Worm (Caenorhabditis elegans) whole organism, L1 larva: Measurements from ENCODE around the gene clc-33.

Experiments used
- C34B4.2 ChIP-seq: sonication (generic microtip); optimal IDR thresholded peaks from 2 replicates; lab custom pipeline; 2017; ENCODE audit warnings: mild to moderate bottlenecking, missing genetic modification characterization, missing compliant biosample characterization
- Y116A8C.19 ChIP-seq: sonication (generic microtip); optimal IDR thresholded peaks from 2 replicates; lab custom pipeline; 2016; ENCODE audit warnings: missing compliant biosample characterization, missing genetic modification characterization, borderline replicate concordance
- aha-1 ChIP-seq: fragments of 150-350 bp; optimal IDR thresholded peaks from 2 replicates; lab custom pipeline; 2014; ENCODE audit warnings: missing biosample characterization, missing genetic modification characterization
- aly-2 ChIP-seq: fragments of 150-350 bp; optimal IDR thresholded peaks from 2 replicates; lab custom pipeline; 2014; ENCODE audit warnings: missing biosample characterization, missing genetic modification characterization
- dpl-1 ChIP-seq, 3 experiments: fragments of 150-350 bp in 2 of 3; sonication (generic microtip) in 1 of 3; optimal IDR thresholded peaks; 2 replicates each; lab custom pipeline; 2014 to 2017; ENCODE audit warnings: missing biosample characterization in 3 of 3, missing genetic modification characterization in 3 of 3, missing genetic modification reagents in 3 of 3
- dsc-1 ChIP-seq: sonication (generic microtip); optimal IDR thresholded peaks from 2 replicates; lab custom pipeline; 2016; ENCODE audit warnings: mild to moderate bottlenecking, missing genetic modification characterization, missing compliant biosample characterization
- efl-1 ChIP-seq, 4 experiments: fragments of 150-350 bp; optimal IDR thresholded peaks in 3 of 4; peaks in 1 of 4; 1 replicate in 1 of 4; 2 replicates in 3 of 4; lab custom pipeline; 2014; ENCODE audit warnings: missing biosample characterization in 2 of 4, missing genetic modification characterization in 2 of 4, missing genetic modification reagents in 2 of 4
- efl-3 ChIP-seq: fragments of 200-800 bp; sonication (Bioruptor generic); optimal IDR thresholded peaks from 2 replicates; lab custom pipeline; 2018; ENCODE audit warnings: mild to moderate bottlenecking, missing genetic modification characterization, missing compliant biosample characterization
- fkh-10 ChIP-seq: sonication (generic microtip); optimal IDR thresholded peaks from 2 replicates; lab custom pipeline; 2017; ENCODE audit warnings: missing biosample characterization, missing genetic modification reagents, missing genetic modification characterization
- fkh-8 ChIP-seq: sonication (generic microtip); optimal IDR thresholded peaks from 2 replicates; lab custom pipeline; 2016; ENCODE audit warnings: mild to moderate bottlenecking, missing genetic modification characterization, missing compliant biosample characterization
- grh-1 ChIP-seq: fragments of 200-800 bp; sonication (Bioruptor generic); IDR thresholded peaks from 2 replicates; pipeline ENCODE4 v1.3.6; 2022; ENCODE audit warnings: missing genetic modification reagents, missing genetic modification characterization, missing compliant biosample characterization
- hlh-17 ChIP-seq: fragments of 200-800 bp; sonication (Bioruptor generic); optimal IDR thresholded peaks from 2 replicates; lab custom pipeline; 2018; ENCODE audit warnings: missing genetic modification characterization, mild to moderate bottlenecking, missing compliant biosample characterization, moderate library complexity, borderline replicate concordance
- hpl-2 ChIP-seq: fragments of 150-350 bp; optimal IDR thresholded peaks from 2 replicates; lab custom pipeline; 2014; ENCODE audit warnings: missing biosample characterization, missing genetic modification reagents, missing genetic modification characterization
- irx-1 ChIP-seq: sonication (generic microtip); optimal IDR thresholded peaks from 2 replicates; lab custom pipeline; 2016; ENCODE audit warnings: missing genetic modification characterization, missing compliant biosample characterization
- jun-1 ChIP-seq: fragments of 150-350 bp; optimal IDR thresholded peaks from 2 replicates; lab custom pipeline; 2014; ENCODE audit warnings: missing biosample characterization, missing genetic modification reagents, missing genetic modification characterization
- lin-39 ChIP-seq: fragments of 150-350 bp; optimal IDR thresholded peaks from 2 replicates; lab custom pipeline; 2014; ENCODE audit warnings: missing biosample characterization, missing genetic modification reagents, missing genetic modification characterization
- lir-3 ChIP-seq: sonication (generic microtip); optimal IDR thresholded peaks from 2 replicates; lab custom pipeline; 2016; ENCODE audit warnings: mild to moderate bottlenecking, missing genetic modification characterization, moderate library complexity, missing compliant biosample characterization; ENCODE audit not compliant: poor library complexity
- mdl-1 ChIP-seq, 2 experiments: fragments of 150-350 bp; optimal IDR thresholded peaks; 2 replicates each; lab custom pipeline; 2014 to 2017; ENCODE audit warnings: missing biosample characterization in 2 of 2, missing genetic modification characterization in 2 of 2, inconsistent platforms in 1 of 2
- mef-2 ChIP-seq: fragments of 150-350 bp; optimal IDR thresholded peaks from 2 replicates; lab custom pipeline; 2014; ENCODE audit warnings: missing biosample characterization, missing genetic modification characterization
- nhr-11 ChIP-seq: fragments of 150-350 bp; optimal IDR thresholded peaks from 2 replicates; lab custom pipeline; 2014; ENCODE audit warnings: missing biosample characterization, missing genetic modification characterization
- nhr-20 ChIP-seq: sonication (generic microtip); optimal IDR thresholded peaks from 2 replicates; lab custom pipeline; 2016; ENCODE audit warnings: mild to moderate bottlenecking, missing genetic modification characterization, missing compliant biosample characterization
- nhr-71 ChIP-seq: sonication (generic microtip); optimal IDR thresholded peaks from 2 replicates; lab custom pipeline; 2016; ENCODE audit warnings: mild to moderate bottlenecking, missing genetic modification characterization, moderate library complexity, missing compliant biosample characterization
- nhr-76 ChIP-seq: sonication (generic microtip); optimal IDR thresholded peaks from 2 replicates; lab custom pipeline; 2017; ENCODE audit warnings: missing biosample characterization, missing genetic modification characterization
- nhr-84 ChIP-seq: sonication (generic microtip); optimal IDR thresholded peaks from 2 replicates; lab custom pipeline; 2017; ENCODE audit warnings: missing biosample characterization, missing genetic modification characterization
- nhr-85 ChIP-seq: sonication (generic microtip); peaks from one replicate; lab custom pipeline; 2016; ENCODE audit warnings: missing genetic modification characterization, inconsistent platforms, missing compliant biosample characterization
- pax-3 ChIP-seq: fragments of 200-800 bp; sonication (Bioruptor generic); optimal IDR thresholded peaks from 2 replicates; lab custom pipeline; 2018; ENCODE audit warnings: mild to moderate bottlenecking, missing genetic modification characterization, moderate library complexity, missing compliant biosample characterization
- skn-1 ChIP-seq: fragments of 150-350 bp; optimal IDR thresholded peaks from 2 replicates; lab custom pipeline; 2014; ENCODE audit warnings: missing biosample characterization, missing genetic modification characterization
- snu-23 ChIP-seq: sonication (generic microtip); optimal IDR thresholded peaks from 2 replicates; lab custom pipeline; 2016; ENCODE audit warnings: missing genetic modification characterization, missing compliant biosample characterization
- sptf-1 ChIP-seq: fragments of 150-350 bp; optimal IDR thresholded peaks from 2 replicates; lab custom pipeline; 2014; ENCODE audit warnings: missing biosample characterization, missing genetic modification characterization
- sup-37 ChIP-seq: fragments of 200-800 bp; sonication (Bioruptor generic); optimal IDR thresholded peaks from 2 replicates; lab custom pipeline; 2018; ENCODE audit warnings: mild to moderate bottlenecking, missing genetic modification characterization, missing compliant biosample characterization
- swsn-7 ChIP-seq: sonication (generic microtip); optimal IDR thresholded peaks from 2 replicates; lab custom pipeline; 2016; ENCODE audit warnings: missing genetic modification characterization, missing compliant biosample characterization
- tbx-2 ChIP-seq: sonication (generic microtip); optimal IDR thresholded peaks from 2 replicates; lab custom pipeline; 2016; ENCODE audit warnings: missing genetic modification characterization, missing compliant biosample characterization
- unc-30 ChIP-seq: sonication (generic microtip); optimal IDR thresholded peaks from 2 replicates; lab custom pipeline; 2017; ENCODE audit warnings: missing biosample characterization, missing genetic modification characterization
- unc-62 ChIP-seq: fragments of 150-350 bp; optimal IDR thresholded peaks from 2 replicates; lab custom pipeline; 2014; ENCODE audit warnings: missing biosample characterization, missing genetic modification reagents, missing genetic modification characterization
- unc-86 ChIP-seq: sonication (generic microtip); optimal IDR thresholded peaks from 2 replicates; lab custom pipeline; 2016; ENCODE audit warnings: missing genetic modification characterization, missing compliant biosample characterization
- unc-98 ChIP-seq: fragments of 200-800 bp; sonication (Bioruptor generic); IDR thresholded peaks from 2 replicates; pipeline ENCODE4 v1.3.6; 2022; ENCODE audit warnings: missing genetic modification characterization, missing compliant biosample characterization
- vab-15 ChIP-seq: sonication (generic microtip); optimal IDR thresholded peaks from 2 replicates; lab custom pipeline; 2017; ENCODE audit warnings: missing genotype, mild to moderate bottlenecking, missing genetic modification characterization, missing compliant biosample characterization
- zip-4 ChIP-seq: fragments of 200-800 bp; sonication (Bioruptor generic); optimal IDR thresholded peaks from 2 replicates; lab custom pipeline; 2018; ENCODE audit warnings: mild to moderate bottlenecking, missing genetic modification characterization, moderate library complexity, missing compliant biosample characterization
- ztf-4 ChIP-seq: fragments of 150-350 bp; optimal IDR thresholded peaks from 2 replicates; lab custom pipeline; 2014; ENCODE audit warnings: missing biosample characterization, missing genetic modification characterization

The clc-33 gene

ce11 chrII:840131-840530 lies at the start of gene clc-33:
Gene clc-33, plus strand, starts transcription at chrII:840431.
- TF ChIP-seq nhr-76 (tag; lab: Kevin White, UChicago) (no peak), Y116A8C.19 (tag; lab: Kevin White, UChicago) (no peak), hlh-17 (no peak), nhr-85 (no peak), unc-62 (GFP tag; lab: Kevin White, UChicago) (no peak), aly-2 (no peak), jun-1 (tag; lab: Kevin White, UChicago) (no peak)

- no peak for TF ChIP-seq fkh-8 (tag; lab: Kevin White, UChicago)
Measured at ce11 chrII:791828-792227, 48.4 kb upstream of the clc-33 start, which contains the start of gene F46F5.1. Gene F46F5.1, minus strand, starts transcription at chrII:791928.

- no peak for TF ChIP-seq nhr-76 (tag; lab: Kevin White, UChicago)
Measured at ce11 chrII:796916-797315, 43.3 kb upstream of the clc-33 start.

ce11 chrII:797445-797844 lies 42.8 kb upstream of the clc-33 start:
- TF ChIP-seq aha-1 (tag; lab: Kevin White, UChicago) (no peak), irx-1 (no peak), unc-30 (no peak), lin-39 (tag; lab: Kevin White, UChicago) (no peak), nhr-20 (tag; lab: Kevin White, UChicago) (no peak), C34B4.2 (tag; lab: Kevin White, UChicago) (no peak), unc-98 (no peak), sup-37 (GFP tag; lab: Kevin White, UChicago) (no peak), unc-62 (GFP tag; lab: Kevin White, UChicago) (no peak), hpl-2 (no peak)

ce11 chrII:799700-800099 lies 40.5 kb upstream of the clc-33 start, which contains the start of gene F46F5.14:
Gene F46F5.14, plus strand, starts transcription at chrII:800000.
- TF ChIP-seq zip-4 (GFP tag; lab: Kevin White, UChicago) (no peak), efl-1 (optimal IDR thresholded peaks at IDR 0.05; lab: Kevin White, UChicago) (no peak), efl-1 (GFP tag; optimal IDR thresholded peaks at IDR 0.05 in 1 of 2; lab: Kevin White, UChicago) (no peak)

ce11 chrII:803009-803408 lies 37.2 kb upstream of the clc-33 start, which contains the start of gene F46F5.13:
Gene F46F5.13, plus strand, starts transcription at chrII:803309.
- TF ChIP-seq irx-1: no peak
- TF ChIP-seq snu-23 (GFP tag; lab: Kevin White, UChicago): no peak
- TF ChIP-seq dpl-1 (GFP tag; optimal IDR thresholded peaks at IDR 0.05; lab: Kevin White, UChicago): no peak
- TF ChIP-seq mdl-1 (tag; optimal IDR thresholded peaks at IDR 0.05; lab: Kevin White, UChicago): no peak
- no peak for TF ChIP-seq fkh-8 (tag; lab: Kevin White, UChicago)
- no peak for TF ChIP-seq vab-15 (tag; lab: Kevin White, UChicago)
- TF ChIP-seq dsc-1 (tag; lab: Kevin White, UChicago): no peak
- no peak for TF ChIP-seq lir-3 (tag; lab: Kevin White, UChicago)
- TF ChIP-seq unc-86 (tag; lab: Kevin White, UChicago): no peak
- no peak for TF ChIP-seq skn-1 (tag; lab: Kevin White, UChicago)
- TF ChIP-seq sptf-1 (tag; lab: Kevin White, UChicago): no peak
- no peak for TF ChIP-seq ztf-4 (tag; lab: Kevin White, UChicago)
- no peak for TF ChIP-seq tbx-2 (tag; lab: Kevin White, UChicago)
- no peak for TF ChIP-seq unc-30

ce11 chrII:808457-808856 lies 31.8 kb upstream of the clc-33 start, which contains the start of gene F46F5.11:
Gene F46F5.11, plus strand, starts transcription at chrII:808757.
- TF ChIP-seq nhr-71 (tag; lab: Kevin White, UChicago): no peak
- no peak for TF ChIP-seq ztf-4 (tag; lab: Kevin White, UChicago)
- no peak for TF ChIP-seq fkh-10 (GFP tag; lab: Kevin White, UChicago)
- TF ChIP-seq irx-1: no peak
- no peak for TF ChIP-seq pax-3 (tag; lab: Kevin White, UChicago)
- no peak for TF ChIP-seq mef-2 (tag; lab: Kevin White, UChicago)
- TF ChIP-seq grh-1: no peak
- TF ChIP-seq nhr-76 (tag; lab: Kevin White, UChicago): no peak
- no peak for TF ChIP-seq efl-3 (GFP tag; lab: Kevin White, UChicago)
- no peak for TF ChIP-seq nhr-11 (tag; lab: Kevin White, UChicago)
- no peak for TF ChIP-seq nhr-84 (tag; lab: Kevin White, UChicago)
- no peak for TF ChIP-seq nhr-85
- TF ChIP-seq swsn-7 (tag; lab: Kevin White, UChicago): no peak
- TF ChIP-seq, all 84 proteins: peak for 0
